Fruit fly (Drosophila melanogaster): ENCODE results near the gene AP-2sigma.
A peak's percentile ranks its signal among the peaks of the same experiment; 100 is the strongest.

AP-2sigma gene

DNA sequence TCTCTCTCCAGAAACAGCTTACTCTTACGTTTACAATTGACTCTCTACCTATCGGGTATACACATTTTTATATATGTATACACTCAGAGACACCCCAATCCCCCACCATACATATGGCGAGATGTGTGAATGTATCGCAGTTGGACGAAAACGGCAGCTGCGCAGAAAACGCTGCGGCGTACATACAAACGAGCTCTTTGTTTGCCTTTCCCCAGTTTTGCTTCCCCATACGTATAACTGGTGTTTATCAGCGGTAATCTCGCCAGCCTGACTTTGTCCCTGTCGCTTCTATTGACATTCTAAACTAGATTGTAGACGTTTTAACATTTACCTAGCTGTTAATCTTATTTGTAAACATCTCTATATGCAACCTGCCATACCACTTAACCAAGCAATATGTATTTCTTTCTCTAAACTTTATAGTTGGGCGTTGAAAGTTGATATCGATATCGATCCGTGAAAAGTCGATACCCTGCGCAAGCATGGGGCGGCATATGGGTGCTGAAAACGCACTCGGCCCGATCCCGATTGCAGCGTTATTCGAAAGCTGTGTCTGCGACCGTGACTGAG lies 27.6 kb upstream of the AP-2sigma start (continued):
- TF ChIP-seq CG8359 (GFP tag; optimal IDR thresholded peaks at IDR 0.05; ENCODE audit: borderline replicate concordance) (peak; percentile 83), CG30020 (tag; optimal IDR thresholded peaks at IDR 0.05) (peak; percentile 20), CoRest (tag; optimal IDR thresholded peaks at IDR 0.05) (peak; percentile 64), ci (GFP tag; IDR thresholded peaks at IDR 0.05) (no peak), CG3281 (GFP tag; optimal IDR thresholded peaks at IDR 0.05) (peak; percentile 84), Poxn (GFP tag; IDR thresholded peaks at IDR 0.05) (no peak), CG7372 (GFP tag; IDR thresholded peaks at IDR 0.05) (no peak), fd64A (GFP tag; optimal IDR thresholded peaks at IDR 0.05) (peak; percentile 91), HLHmδ (GFP tag; optimal IDR thresholded peaks at IDR 0.05) (no peak), Drgx (GFP tag; IDR thresholded peaks at IDR 0.05) (no peak), sr (GFP tag; IDR thresholded peaks at IDR 0.05) (no peak), gcm2 (GFP tag; optimal IDR thresholded peaks at IDR 0.05) (no peak), CG1603 (tag; optimal IDR thresholded peaks at IDR 0.05) (peak; percentile 43), CG6175 (GFP tag; IDR thresholded peaks at IDR 0.05) (no peak), lola (GFP tag; optimal IDR thresholded peaks at IDR 0.05) (peak in 1 of 3 experiments; percentile 57), phol (tag; optimal IDR thresholded peaks at IDR 0.05) (no peak), CG10543 (GFP tag; optimal IDR thresholded peaks at IDR 0.05) (peak; percentile 96), gfzf (GFP tag; optimal IDR thresholded peaks at IDR 0.05) (peak; percentile 37), Gug (GFP tag; IDR thresholded peaks at IDR 0.05) (no peak), CG6272 (GFP tag; IDR thresholded peaks at IDR 0.05) (no peak), CG8089 (GFP tag; optimal IDR thresholded peaks at IDR 0.05) (peak; percentile 75), zen2 (GFP tag; IDR thresholded peaks at IDR 0.05; ENCODE audit: partially characterized antibody) (no peak), Ssrp (tag; optimal IDR thresholded peaks at IDR 0.05) (peak; percentile 9), CG12942 (GFP tag; optimal IDR thresholded peaks at IDR 0.05) (peak; percentile 35), usp (GFP tag; optimal IDR thresholded peaks at IDR 0.05) (no peak), CG18619 (GFP tag; optimal IDR thresholded peaks at IDR 0.05) (peak; percentile 80), fd102C (GFP tag; optimal IDR thresholded peaks at IDR 0.05) (peak; percentile 43), ind (GFP tag; optimal IDR thresholded peaks at IDR 0.05) (no peak), maf-S (GFP tag; optimal IDR thresholded peaks at IDR 0.05) (peak; percentile 52), dimm (GFP tag; IDR thresholded peaks at IDR 0.05) (no peak), CG4707 (GFP tag; optimal IDR thresholded peaks at IDR 0.05) (peak; percentile 77), fru (optimal IDR thresholded peaks at IDR 0.05) (no peak), CG2678 (tag; optimal IDR thresholded peaks at IDR 0.05) (peak; percentile 88), CG7271 (tag; optimal IDR thresholded peaks at IDR 0.05) (no peak), sqz (GFP tag; optimal IDR thresholded peaks at IDR 0.05) (peak; percentile 81), CG10979 (tag; optimal IDR thresholded peaks at IDR 0.05) (peak; percentile 46), az2 (GFP tag; optimal IDR thresholded peaks at IDR 0.05) (peak; percentile 24), CG17568 (GFP tag; optimal IDR thresholded peaks at IDR 0.05) (peak; percentile 92), org-1 (GFP tag; optimal IDR thresholded peaks at IDR 0.05) (peak; percentile 75), CG11560 (tag; IDR thresholded peaks at IDR 0.05) (no peak), chinmo (GFP tag; IDR thresholded peaks at IDR 0.05; ENCODE audit: partially characterized antibody) (no peak), wek (GFP tag; optimal IDR thresholded peaks at IDR 0.05) (peak; percentile 78), CG32767 (GFP tag; IDR thresholded peaks at IDR 0.05) (no peak), CG2116 (GFP tag; optimal IDR thresholded peaks at IDR 0.05) (peak; percentile 42), Myb (GFP tag; optimal IDR thresholded peaks at IDR 0.05) (peak; percentile 19), cad (GFP tag; optimal IDR thresholded peaks at IDR 0.05) (no peak), CrebB (tag; optimal IDR thresholded peaks at IDR 0.05) (peak; percentile 86), CG8765 (GFP tag; IDR thresholded peaks at IDR 0.05) (no peak), lmd (GFP tag; IDR thresholded peaks at IDR 0.05) (no peak), BEAF-32 (GFP tag; optimal IDR thresholded peaks at IDR 0.05) (no peak), CG8281 (tag; optimal IDR thresholded peaks at IDR 0.05) (peak; percentile 47)
